Worm (Caenorhabditis elegans) whole organism, midembryonic: ENCODE data around the gene T04C12.9.

Experiments used
- med-1 ChIP-seq: sonication (generic microtip); optimal IDR thresholded peaks from 2 replicates; lab custom pipeline; 2017; ENCODE audit warnings: missing genetic modification characterization, mild to moderate bottlenecking, missing compliant biosample characterization, antibody characterized with exemption, missing genetic modification reagents; ENCODE audit not compliant: insufficient read depth
- tab-1 ChIP-seq: fragments of 200-800 bp; sonication (Bioruptor generic); IDR thresholded peaks from 2 replicates; pipeline ENCODE4 v1.3.6; 2022; ENCODE audit warnings: missing genetic modification characterization, missing compliant biosample characterization

DNA sequence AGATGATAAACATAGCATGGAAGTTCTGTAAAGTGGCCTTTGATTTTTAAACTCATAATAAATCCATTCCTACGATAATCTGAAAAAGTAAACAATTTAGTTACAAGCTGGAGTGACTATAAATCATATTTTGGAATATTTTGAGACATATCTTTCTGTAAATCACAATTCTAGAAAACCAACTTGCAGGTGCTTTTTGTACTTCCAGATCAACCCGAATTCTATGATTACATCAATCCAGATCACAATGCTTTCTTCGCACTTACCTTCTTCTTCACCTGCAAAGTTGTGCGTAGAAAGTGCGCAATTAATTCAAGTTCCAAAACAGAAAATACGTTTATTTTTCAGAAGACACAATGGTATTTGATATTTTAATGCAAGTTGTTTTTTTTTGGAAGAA, 48.3 kb downstream of the T04C12.9 start:
- TF ChIP-seq med-1 (GFP tag; lab: Kevin White, UChicago) (no peak), tab-1 (no peak)
